Worm (Caenorhabditis elegans) whole organism, L2 larva: ENCODE data around the gene Y66D12A.7.

Source experiments
- R02D3.7 ChIP-seq: fragments of 150-350 bp; optimal IDR thresholded peaks from 2 replicates; lab custom pipeline; 2014; ENCODE audit warnings: missing biosample characterization, missing genetic modification characterization
- Y55F3AM.14 ChIP-seq: fragments of 200-800 bp; sonication (Bioruptor generic); optimal IDR thresholded peaks from 2 replicates; lab custom pipeline; 2018; ENCODE audit warnings: mild to moderate bottlenecking, missing genetic modification characterization, missing compliant biosample characterization
- blmp-1 ChIP-seq: sonication (generic microtip); optimal IDR thresholded peaks from 2 replicates; lab custom pipeline; 2017; ENCODE audit warnings: missing genetic modification characterization, mild to moderate bottlenecking, missing compliant biosample characterization, antibody characterized with exemption, moderate library complexity; ENCODE audit not compliant: insufficient read depth
- elt-1 ChIP-seq: fragments of 150-350 bp; optimal IDR thresholded peaks from 2 replicates; lab custom pipeline; 2014; ENCODE audit warnings: missing biosample characterization, missing genetic modification characterization
- lin-11 ChIP-seq: fragments of 150-350 bp; sonication (generic microtip); optimal IDR thresholded peaks from 2 replicates; lab custom pipeline; 2014; ENCODE audit warnings: missing biosample characterization, missing genetic modification characterization, inconsistent platforms, mixed read lengths
- lin-39 ChIP-seq: fragments of 150-350 bp; optimal IDR thresholded peaks from 2 replicates; lab custom pipeline; 2014; ENCODE audit warnings: missing biosample characterization, missing genetic modification reagents, missing genetic modification characterization
- lsy-2 ChIP-seq, 2 experiments: fragments of 150-350 bp in 1 of 2; sonication (generic microtip) in 1 of 2; optimal IDR thresholded peaks; 2 replicates each; lab custom pipeline; 2014 to 2017; ENCODE audit warnings: missing biosample characterization in 2 of 2, missing genetic modification characterization in 2 of 2
- nhr-21 ChIP-seq: fragments of 150-350 bp; optimal IDR thresholded peaks from 2 replicates; lab custom pipeline; 2014; ENCODE audit warnings: missing biosample characterization, missing genetic modification characterization
- unc-39 ChIP-seq: fragments of 150-350 bp; optimal IDR thresholded peaks from 2 replicates; lab custom pipeline; 2014; ENCODE audit warnings: missing biosample characterization, missing genetic modification characterization
- unc-62 ChIP-seq: fragments of 150-350 bp; optimal IDR thresholded peaks from 2 replicates; lab custom pipeline; 2014; ENCODE audit warnings: missing biosample characterization, missing genetic modification reagents, missing genetic modification characterization
- zag-1 ChIP-seq: fragments of 150-350 bp; optimal IDR thresholded peaks from 2 replicates; lab custom pipeline; 2014; ENCODE audit warnings: missing biosample characterization, missing genetic modification characterization
- ztf-11 ChIP-seq: sonication (generic microtip); optimal IDR thresholded peaks from 2 replicates; lab custom pipeline; 2017; ENCODE audit warnings: missing biosample characterization, missing genetic modification characterization

DNA sequence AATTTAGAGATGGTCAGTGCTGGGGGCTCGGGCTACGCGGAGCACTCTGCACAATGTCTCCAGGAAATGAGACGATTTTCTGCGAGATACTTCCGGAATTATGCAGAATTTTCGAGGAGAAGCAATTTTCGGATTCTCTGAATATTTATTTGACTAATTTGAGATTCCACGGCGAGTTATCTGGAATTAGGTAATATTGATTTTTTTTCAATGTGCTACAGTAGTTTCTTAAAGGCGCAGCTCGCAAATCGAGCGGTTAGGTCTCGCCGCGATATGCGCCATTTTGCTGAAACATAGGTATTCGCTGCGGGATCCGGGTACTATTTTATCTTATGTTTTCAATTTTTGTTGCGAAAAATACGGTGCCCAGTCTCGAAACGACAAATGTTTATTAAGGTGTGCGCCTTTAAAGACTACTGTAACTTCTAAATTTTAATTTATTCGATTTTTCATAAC lies 45.6 kb downstream of the Y66D12A.7 start, which contains the start of gene nrps-1:
- TF ChIP-seq blmp-1 (tag; lab: Kevin White, UChicago) (no peak), ztf-11 (tag; lab: Kevin White, UChicago) (no peak), lin-11 (no peak), elt-1 (no peak), zag-1 (no peak), unc-62 (GFP tag; lab: Kevin White, UChicago) (no peak), lsy-2 (tag; optimal IDR thresholded peaks at IDR 0.05; lab: Kevin White, UChicago) (no peak), unc-39 (tag; lab: Kevin White, UChicago) (no peak), Y55F3AM.14 (GFP tag; lab: Kevin White, UChicago) (no peak), R02D3.7 (tag; lab: Kevin White, UChicago) (no peak), lin-39 (tag; lab: Kevin White, UChicago) (no peak), nhr-21 (tag; lab: Kevin White, UChicago) (no peak)
